Worm (Caenorhabditis elegans) whole organism, midembryonic: ENCODE data around the gene F59E12.15.

ENCODE experiments used
- T22C8.4 ChIP-seq: fragments of 200-800 bp; sonication (Bioruptor generic); IDR thresholded peaks from 2 replicates; pipeline ENCODE4 v1.3.6; 2022; ENCODE audit warnings: missing genetic modification characterization, missing compliant biosample characterization
- cog-1 ChIP-seq: sonication (generic microtip); optimal IDR thresholded peaks from 2 replicates; lab custom pipeline; 2016; ENCODE audit warnings: missing genetic modification characterization, missing compliant biosample characterization
- flt-1 ChIP-seq: fragments of 200-800 bp; sonication (Bioruptor generic); IDR thresholded peaks from 2 replicates; pipeline ENCODE4 v1.3.6; 2022; ENCODE audit warnings: missing genetic modification characterization, missing compliant biosample characterization
- klf-2 ChIP-seq: fragments of 200-800 bp; sonication (Bioruptor generic); conservative IDR thresholded peaks from 2 replicates; pipeline ENCODE4 v1.3.6; 2022; ENCODE audit warnings: missing genetic modification reagents, missing genetic modification characterization, missing compliant biosample characterization
- med-1 ChIP-seq: sonication (generic microtip); optimal IDR thresholded peaks from 2 replicates; lab custom pipeline; 2017; ENCODE audit warnings: missing genetic modification characterization, mild to moderate bottlenecking, missing compliant biosample characterization, antibody characterized with exemption, missing genetic modification reagents; ENCODE audit not compliant: insufficient read depth
- ref-1 ChIP-seq: fragments of 200-800 bp; sonication (Bioruptor generic); conservative IDR thresholded peaks from 2 replicates; pipeline ENCODE4 v1.3.6; 2022; ENCODE audit warnings: missing genetic modification reagents, missing genetic modification characterization, missing compliant biosample characterization
- tab-1 ChIP-seq: fragments of 200-800 bp; sonication (Bioruptor generic); IDR thresholded peaks from 2 replicates; pipeline ENCODE4 v1.3.6; 2022; ENCODE audit warnings: missing genetic modification characterization, missing compliant biosample characterization
- ztf-23 ChIP-seq: fragments of 200-800 bp; sonication (Bioruptor generic); IDR thresholded peaks from 2 replicates; pipeline ENCODE4 v1.3.6; 2022; ENCODE audit warnings: missing genetic modification reagents, missing genetic modification characterization, missing compliant biosample characterization
- ztf-29 ChIP-seq: fragments of 200-800 bp; sonication (Bioruptor generic); IDR thresholded peaks from 2 replicates; pipeline ENCODE4 v1.3.6; 2022; ENCODE audit warnings: missing genetic modification reagents, missing genetic modification characterization, missing compliant biosample characterization

The F59E12.15 gene

ce11 chrII:5660155-5660554, 32.0 kb upstream of the F59E12.15 start:
- no peak for TF ChIP-seq ztf-29 (GFP tag; lab: Robert Waterston, UW)
- TF ChIP-seq T22C8.4: no peak
- no peak for TF ChIP-seq cog-1
- TF ChIP-seq klf-2 (GFP tag; lab: Robert Waterston, UW): no peak
- TF ChIP-seq flt-1 (GFP tag; lab: Robert Waterston, UW): no peak
- TF ChIP-seq tab-1: no peak
- no peak for TF ChIP-seq med-1 (GFP tag; lab: Kevin White, UChicago)
- TF ChIP-seq ztf-23 (GFP tag; lab: Robert Waterston, UW): no peak
- no peak for TF ChIP-seq ref-1

DNA sequence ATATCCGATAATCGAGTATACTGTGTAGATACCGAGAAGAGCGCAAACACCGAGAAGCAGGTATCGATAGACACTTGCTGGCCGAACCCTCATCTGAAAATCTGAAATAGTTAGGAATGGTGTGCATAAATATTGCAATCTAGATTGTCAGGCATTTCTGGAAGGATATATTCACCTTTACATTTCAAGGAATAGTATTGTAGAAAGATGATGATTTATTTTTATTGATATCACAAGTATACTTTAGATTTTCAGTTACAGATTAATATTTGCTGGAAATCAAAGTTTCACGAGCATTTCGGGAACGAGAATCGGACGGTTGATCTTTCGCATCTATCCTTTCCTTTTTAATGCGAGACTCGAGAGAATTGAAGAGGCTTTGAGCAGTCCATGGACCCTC, 31.5 kb upstream of the F59E12.15 start, which contains the start of gene fut-3:
fut-3 (minus strand) TSS at position 101 of the 400 bp plus-strand sequence.
- no peak for TF ChIP-seq T22C8.4
- TF ChIP-seq ref-1: no peak
- TF ChIP-seq klf-2 (GFP tag; lab: Robert Waterston, UW): no peak
- no peak for TF ChIP-seq tab-1
- TF ChIP-seq cog-1: no peak
- TF ChIP-seq flt-1 (GFP tag; lab: Robert Waterston, UW): no peak
- no peak for TF ChIP-seq ztf-23 (GFP tag; lab: Robert Waterston, UW)
- TF ChIP-seq med-1 (GFP tag; lab: Kevin White, UChicago): no peak
- no peak for TF ChIP-seq ztf-29 (GFP tag; lab: Robert Waterston, UW)

DNA sequence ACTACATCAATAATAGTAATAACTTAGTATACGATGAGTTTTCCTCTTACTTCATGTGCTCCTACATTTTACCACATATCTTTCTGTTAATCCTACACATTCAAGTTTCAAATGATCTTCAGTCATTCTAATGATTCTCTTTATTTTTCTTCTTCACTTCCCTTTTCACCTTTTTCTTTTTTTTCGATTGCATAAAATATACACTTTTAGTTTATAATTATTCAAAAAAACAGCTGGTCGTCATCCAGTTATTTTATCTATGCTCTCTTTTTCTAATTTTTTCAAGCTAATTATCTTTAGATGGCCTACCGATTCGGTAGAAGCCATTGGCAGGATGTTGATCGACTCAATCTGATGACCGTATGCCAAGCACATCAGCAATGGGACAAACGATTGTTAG, 26.0 kb upstream of the F59E12.15 start, which contains the start of gene F59E12.1:
F59E12.1 (plus strand) TSS at position 301 of the 400 bp plus-strand sequence.
- TF ChIP-seq T22C8.4 (no peak), tab-1 (no peak), klf-2 (GFP tag; lab: Robert Waterston, UW) (no peak), flt-1 (GFP tag; lab: Robert Waterston, UW) (no peak)

ce11 chrII:5652334-5652733, 24.2 kb upstream of the F59E12.15 start, which contains the start of gene bli-2:
Gene bli-2, minus strand, starts transcription at chrII:5652434.
- TF ChIP-seq ztf-23 (GFP tag; lab: Robert Waterston, UW): no peak
- TF ChIP-seq T22C8.4: no peak
- TF ChIP-seq med-1 (GFP tag; lab: Kevin White, UChicago): no peak
- no peak for TF ChIP-seq cog-1
- TF ChIP-seq flt-1 (GFP tag; lab: Robert Waterston, UW): no peak
- no peak for TF ChIP-seq ref-1
- no peak for TF ChIP-seq klf-2 (GFP tag; lab: Robert Waterston, UW)
- no peak for TF ChIP-seq tab-1
- TF ChIP-seq ztf-29 (GFP tag; lab: Robert Waterston, UW): no peak

DNA sequence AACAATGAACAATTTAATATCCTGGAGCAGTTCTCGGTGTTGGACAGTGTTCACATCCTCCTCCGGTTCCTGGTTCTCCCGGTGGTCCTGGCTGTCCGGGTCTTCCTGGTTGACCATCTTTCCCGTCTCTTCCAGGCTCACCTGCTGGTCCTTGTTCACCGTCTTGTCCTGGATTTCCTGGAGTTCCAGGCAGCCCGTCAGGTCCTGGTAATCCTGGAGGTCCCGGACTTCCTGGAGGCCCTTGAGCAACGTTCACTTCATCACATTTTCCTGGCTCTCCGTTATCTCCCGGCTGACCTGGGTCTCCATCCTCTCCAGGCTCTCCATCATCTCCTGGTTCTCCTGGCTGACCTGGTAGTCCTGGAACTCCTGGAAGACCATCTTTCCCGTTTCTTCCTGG, 23.2 kb upstream of the F59E12.15 start:
- no peak for TF ChIP-seq cog-1
- no peak for TF ChIP-seq tab-1
- no peak for TF ChIP-seq ztf-29 (GFP tag; lab: Robert Waterston, UW)
- TF ChIP-seq ref-1: no peak
- no peak for TF ChIP-seq med-1 (GFP tag; lab: Kevin White, UChicago)
- no peak for TF ChIP-seq klf-2 (GFP tag; lab: Robert Waterston, UW)
- no peak for TF ChIP-seq ztf-23 (GFP tag; lab: Robert Waterston, UW)
- no peak for TF ChIP-seq T22C8.4
- no peak for TF ChIP-seq flt-1 (GFP tag; lab: Robert Waterston, UW)

DNA sequence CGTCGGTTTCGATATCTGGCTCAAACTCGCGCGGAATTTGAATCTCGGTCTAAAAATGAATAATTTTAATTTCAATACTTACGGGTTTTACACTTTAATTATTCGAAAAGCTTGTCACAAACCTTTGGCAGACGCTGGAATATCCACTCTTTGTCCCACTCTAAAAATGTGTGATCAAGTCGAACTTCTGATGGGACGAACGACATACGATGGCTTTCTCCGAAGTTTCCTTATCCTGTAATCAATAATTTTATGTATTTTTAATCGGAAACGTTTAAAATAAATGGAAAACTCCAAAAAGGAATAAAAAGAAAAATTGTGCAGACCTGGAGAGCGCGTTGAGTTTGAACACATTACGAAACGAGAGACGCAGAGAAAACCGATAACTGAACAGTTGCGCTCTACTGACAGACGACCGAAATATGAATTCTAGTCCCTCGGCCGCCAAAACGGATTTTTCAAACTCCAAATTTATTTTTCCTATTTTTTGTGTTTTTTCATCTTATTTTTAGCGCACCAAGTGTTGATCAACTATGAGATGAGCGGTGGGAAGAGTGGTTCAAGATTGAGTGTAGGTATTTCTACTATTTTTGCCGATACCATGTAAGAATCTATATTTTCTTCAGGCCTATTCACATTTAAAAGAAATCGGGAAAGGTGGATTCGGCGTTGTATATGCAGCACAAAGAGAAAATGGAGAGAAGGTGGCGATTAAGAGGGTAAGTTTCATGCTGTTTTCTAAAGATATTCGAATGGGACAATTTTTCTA, 21.2 kb upstream of the F59E12.15 start, which contains the start of the genes sam-4, F59E12.17 and zyg-1:
sam-4 (minus strand) TSS at position 51 of the 769 bp plus-strand sequence.
F59E12.17 (minus strand) TSS at position 235 of the 769 bp plus-strand sequence.
zyg-1 (plus strand) TSS at position 513 of the 769 bp plus-strand sequence.
- TF ChIP-seq ztf-23 (GFP tag; lab: Robert Waterston, UW): no peak
- TF ChIP-seq ztf-29 (GFP tag; lab: Robert Waterston, UW): no peak
- no peak for TF ChIP-seq cog-1
- TF ChIP-seq ref-1: no peak
- TF ChIP-seq T22C8.4: no peak
- TF ChIP-seq med-1 (GFP tag; lab: Kevin White, UChicago): no peak
- TF ChIP-seq flt-1 (GFP tag; lab: Robert Waterston, UW): no peak
- no peak for TF ChIP-seq klf-2 (GFP tag; lab: Robert Waterston, UW)
- no peak for TF ChIP-seq tab-1

- TF ChIP-seq med-1 (GFP tag; lab: Kevin White, UChicago) (no peak), klf-2 (GFP tag; lab: Robert Waterston, UW) (no peak), ztf-23 (GFP tag; lab: Robert Waterston, UW) (no peak), flt-1 (GFP tag; lab: Robert Waterston, UW) (no peak), tab-1 (no peak), ref-1 (no peak), cog-1 (no peak), ztf-29 (GFP tag; lab: Robert Waterston, UW) (no peak), T22C8.4 (no peak)
These were observed 20.1 kb upstream of the F59E12.15 start, which contains the start of gene ddl-1 for ce11 chrII:5648272-5648671. Gene ddl-1, minus strand, starts transcription at chrII:5648372.

DNA sequence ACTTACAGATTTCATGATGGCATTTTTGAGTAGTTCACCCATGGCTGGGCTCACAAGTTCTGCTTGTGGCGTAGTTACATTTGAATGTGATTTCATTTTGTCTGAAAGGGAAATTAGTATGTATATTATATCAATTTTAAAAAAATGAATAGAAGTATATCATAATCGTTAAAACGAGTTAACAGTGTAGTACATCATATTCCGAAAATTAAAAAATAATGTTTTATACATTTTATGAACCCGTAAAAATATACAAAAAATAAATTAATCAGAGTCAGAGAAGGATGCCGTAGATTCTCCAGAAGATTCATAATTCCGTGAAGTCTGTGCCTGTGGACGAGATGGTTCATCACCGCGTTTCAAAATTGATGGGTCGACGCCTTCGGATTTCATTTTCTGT, 18.8 kb upstream of the F59E12.15 start, which contains the start of gene F59E12.9:
F59E12.9 (minus strand) TSS at position 101 of the 400 bp plus-strand sequence.
- TF ChIP-seq klf-2 (GFP tag; lab: Robert Waterston, UW): no peak
- TF ChIP-seq med-1 (GFP tag; lab: Kevin White, UChicago): no peak
- no peak for TF ChIP-seq ztf-23 (GFP tag; lab: Robert Waterston, UW)
- no peak for TF ChIP-seq ref-1
- no peak for TF ChIP-seq cog-1
- TF ChIP-seq ztf-29 (GFP tag; lab: Robert Waterston, UW): no peak
- TF ChIP-seq T22C8.4: no peak
- TF ChIP-seq flt-1 (GFP tag; lab: Robert Waterston, UW): no peak
- TF ChIP-seq tab-1: no peak

DNA sequence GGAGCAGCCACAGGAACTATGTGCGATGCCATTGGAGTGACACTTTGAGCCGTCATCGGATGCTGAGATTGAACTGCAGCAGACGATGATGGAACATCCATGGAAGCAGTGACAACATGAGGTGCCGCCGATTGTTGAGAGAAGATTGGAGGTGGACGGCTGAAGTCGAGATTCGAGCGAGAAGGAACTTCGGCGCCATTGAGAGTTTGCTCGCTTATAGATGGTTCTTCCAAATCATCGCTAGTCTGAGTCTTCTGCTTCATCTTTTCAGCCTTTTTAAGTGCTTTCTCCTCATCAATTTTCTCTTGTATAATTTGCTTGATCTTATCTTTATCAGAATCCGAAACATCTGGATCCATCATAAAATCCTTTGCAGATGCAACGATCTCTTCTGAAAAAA, 13.9 kb upstream of the F59E12.15 start:
- no peak for TF ChIP-seq cog-1
- no peak for TF ChIP-seq ztf-23 (GFP tag; lab: Robert Waterston, UW)
- TF ChIP-seq T22C8.4: no peak
- no peak for TF ChIP-seq med-1 (GFP tag; lab: Kevin White, UChicago)
- no peak for TF ChIP-seq ztf-29 (GFP tag; lab: Robert Waterston, UW)
- no peak for TF ChIP-seq ref-1
- TF ChIP-seq flt-1 (GFP tag; lab: Robert Waterston, UW): no peak
- TF ChIP-seq tab-1: no peak
- TF ChIP-seq klf-2 (GFP tag; lab: Robert Waterston, UW): no peak
